Worm (Caenorhabditis elegans) whole organism, early embryonic: Measurements from ENCODE around the gene F21D5.9.

Experiments used
- B0310.2 ChIP-seq: sonication (generic microtip); optimal IDR thresholded peaks from 2 replicates; lab custom pipeline; 2016; ENCODE audit warnings: mild to moderate bottlenecking, missing genetic modification characterization, missing compliant biosample characterization
- F13C5.2 ChIP-seq: sonication (generic microtip); optimal IDR thresholded peaks from 2 replicates; lab custom pipeline; 2017; ENCODE audit warnings: mild to moderate bottlenecking, missing genetic modification characterization, inconsistent platforms, missing compliant biosample characterization
- aly-1 ChIP-seq: sonication (generic microtip); optimal IDR thresholded peaks from 2 replicates; lab custom pipeline; 2016; ENCODE audit warnings: missing genetic modification characterization, missing compliant biosample characterization
- ama-1 ChIP-seq: fragments of 150-350 bp; optimal IDR thresholded peaks from 2 replicates; lab custom pipeline; 2014
- ceh-13 ChIP-seq: fragments of 200-800 bp; sonication (Bioruptor generic); optimal IDR thresholded peaks from 2 replicates; lab custom pipeline; 2018; ENCODE audit warnings: mild to moderate bottlenecking, missing genetic modification characterization, missing compliant biosample characterization
- ceh-36 ChIP-seq: sonication (generic microtip); optimal IDR thresholded peaks from 2 replicates; lab custom pipeline; 2016; ENCODE audit warnings: missing genetic modification characterization, inconsistent platforms, missing compliant biosample characterization
- ets-7 ChIP-seq: sonication (generic microtip); optimal IDR thresholded peaks from 2 replicates; lab custom pipeline; 2016; ENCODE audit warnings: missing genotype, missing genetic modification characterization, missing compliant biosample characterization
- flt-1 ChIP-seq: fragments of 200-800 bp; sonication (Bioruptor generic); IDR thresholded peaks from 2 replicates; pipeline ENCODE4 v1.3.6; 2022; ENCODE audit warnings: missing genetic modification characterization, missing compliant biosample characterization
- hmbx-1 ChIP-seq: sonication (generic microtip); optimal IDR thresholded peaks from 2 replicates; lab custom pipeline; 2016; ENCODE audit warnings: mild to moderate bottlenecking, missing genetic modification characterization, missing compliant biosample characterization
- hmg-4 ChIP-seq: fragments of 200-800 bp; sonication (Bioruptor generic); optimal IDR thresholded peaks from 2 replicates; lab custom pipeline; 2018; ENCODE audit warnings: mild to moderate bottlenecking, missing genetic modification characterization, missing compliant biosample characterization
- hnd-1 ChIP-seq: sonication (generic microtip); optimal IDR thresholded peaks from 2 replicates; lab custom pipeline; 2016; ENCODE audit warnings: missing genetic modification characterization, missing compliant biosample characterization
- pes-1 ChIP-seq: fragments of 200-800 bp; sonication (Bioruptor generic); IDR thresholded peaks from 2 replicates; pipeline ENCODE4 v1.3.6; 2022; ENCODE audit warnings: missing genetic modification reagents, missing genetic modification characterization, missing compliant biosample characterization
- scrt-1 ChIP-seq: fragments of 200-800 bp; sonication (Bioruptor generic); IDR thresholded peaks from 2 replicates; pipeline ENCODE4 v1.3.6; 2022; ENCODE audit warnings: missing genetic modification characterization, missing compliant biosample characterization
- sea-1 ChIP-seq: fragments of 200-800 bp; sonication (Bioruptor generic); conservative IDR thresholded peaks from 2 replicates; pipeline ENCODE4 v1.3.6; 2022; ENCODE audit warnings: missing genetic modification characterization, missing compliant biosample characterization
- tbx-11 ChIP-seq: fragments of 200-800 bp; sonication (Bioruptor generic); IDR thresholded peaks from 2 replicates; pipeline ENCODE4 v1.3.6; 2022; ENCODE audit warnings: missing genetic modification characterization, missing compliant biosample characterization
- tbx-37 ChIP-seq: fragments of 200-800 bp; sonication (Bioruptor generic); conservative IDR thresholded peaks from 2 replicates; pipeline ENCODE4 v1.3.6; 2022; ENCODE audit warnings: missing genetic modification reagents, missing genetic modification characterization, missing compliant biosample characterization
- tra-4 ChIP-seq: sonication (generic microtip); optimal IDR thresholded peaks from 2 replicates; lab custom pipeline; 2017; ENCODE audit warnings: missing genetic modification characterization, missing compliant biosample characterization

The F21D5.9 gene

ce11 chrIV:8723720-8724119, at the start of gene F21D5.9:
Gene F21D5.9 (plus strand): TSS chrIV:8724020.
- no peak for TF ChIP-seq scrt-1 (GFP tag; lab: Robert Waterston, UW)
- TF ChIP-seq hmbx-1 (tag; lab: Kevin White, UChicago): no peak
- no peak for TF ChIP-seq B0310.2 (tag; lab: Kevin White, UChicago)
- no peak for TF ChIP-seq pes-1 (GFP tag; lab: Robert Waterston, UW)
- TF ChIP-seq ceh-13 (GFP tag; lab: Kevin White, UChicago): no peak
- TF ChIP-seq hnd-1 (tag; lab: Kevin White, UChicago): no peak
- no peak for TF ChIP-seq hmg-4
- TF ChIP-seq ceh-36 (tag; lab: Kevin White, UChicago): no peak
- TF ChIP-seq ama-1 (lab: Kevin White, UChicago): no peak
- no peak for TF ChIP-seq F13C5.2 (tag; lab: Kevin White, UChicago)
- TF ChIP-seq ets-7: no peak

- TF ChIP-seq B0310.2 (tag; lab: Kevin White, UChicago): no peak
- no peak for TF ChIP-seq tra-4
- no peak for TF ChIP-seq aly-1 (tag; lab: Kevin White, UChicago)
- TF ChIP-seq hmg-4: no peak
- no peak for TF ChIP-seq hnd-1 (tag; lab: Kevin White, UChicago)
- TF ChIP-seq tbx-37: no peak
- no peak for TF ChIP-seq sea-1 (GFP tag; lab: Robert Waterston, UW)
- no peak for TF ChIP-seq ceh-13 (GFP tag; lab: Kevin White, UChicago)
- no peak for TF ChIP-seq scrt-1 (GFP tag; lab: Robert Waterston, UW)
- no peak for TF ChIP-seq ceh-36 (tag; lab: Kevin White, UChicago)
- TF ChIP-seq ets-7: no peak
- TF ChIP-seq flt-1 (GFP tag; lab: Robert Waterston, UW): no peak
- TF ChIP-seq F13C5.2 (tag; lab: Kevin White, UChicago): no peak
- no peak for TF ChIP-seq hmbx-1 (tag; lab: Kevin White, UChicago)
- no peak for TF ChIP-seq pes-1 (GFP tag; lab: Robert Waterston, UW)
- no peak for TF ChIP-seq ama-1 (lab: Kevin White, UChicago)
- TF ChIP-seq tbx-11 (GFP tag; lab: Robert Waterston, UW): no peak
These were observed 46.5 kb upstream of the F21D5.9 start, which contains the start of gene F08B4.8 for ce11 chrIV:8677303-8677702. Gene F08B4.8 (plus strand): TSS chrIV:8677603.

ce11 chrIV:8679225-8679624, 44.6 kb upstream of the F21D5.9 start, which contains the start of gene nlp-60:
Gene nlp-60 (minus strand): TSS chrIV:8679325.
- TF ChIP-seq tbx-11 (GFP tag; lab: Robert Waterston, UW) (no peak), ceh-13 (GFP tag; lab: Kevin White, UChicago) (no peak), aly-1 (tag; lab: Kevin White, UChicago) (no peak), scrt-1 (GFP tag; lab: Robert Waterston, UW) (no peak), ets-7 (no peak), hmg-4 (no peak), F13C5.2 (tag; lab: Kevin White, UChicago) (no peak), ama-1 (lab: Kevin White, UChicago) (no peak), ceh-36 (tag; lab: Kevin White, UChicago) (no peak), tra-4 (no peak), hmbx-1 (tag; lab: Kevin White, UChicago) (no peak), hnd-1 (tag; lab: Kevin White, UChicago) (no peak), tbx-37 (no peak), B0310.2 (tag; lab: Kevin White, UChicago) (no peak), sea-1 (GFP tag; lab: Robert Waterston, UW) (no peak)

- TF ChIP-seq ceh-13 (GFP tag; lab: Kevin White, UChicago): no peak
- TF ChIP-seq tra-4: no peak
- no peak for TF ChIP-seq sea-1 (GFP tag; lab: Robert Waterston, UW)
- TF ChIP-seq F13C5.2 (tag; lab: Kevin White, UChicago): no peak
- TF ChIP-seq tbx-11 (GFP tag; lab: Robert Waterston, UW): no peak
- TF ChIP-seq aly-1 (tag; lab: Kevin White, UChicago): no peak
- no peak for TF ChIP-seq B0310.2 (tag; lab: Kevin White, UChicago)
- TF ChIP-seq hnd-1 (tag; lab: Kevin White, UChicago): no peak
- TF ChIP-seq ceh-36 (tag; lab: Kevin White, UChicago): no peak
- TF ChIP-seq hmbx-1 (tag; lab: Kevin White, UChicago): no peak
- TF ChIP-seq scrt-1 (GFP tag; lab: Robert Waterston, UW): no peak
- TF ChIP-seq tbx-37: no peak
- no peak for TF ChIP-seq hmg-4
These were observed 37.3 kb upstream of the F21D5.9 start, which contains the start of gene pole-2 for ce11 chrIV:8686510-8686909. Gene pole-2 (minus strand): TSS chrIV:8686610.

- TF ChIP-seq pes-1 (GFP tag; lab: Robert Waterston, UW) (no peak), sea-1 (GFP tag; lab: Robert Waterston, UW) (no peak), hmbx-1 (tag; lab: Kevin White, UChicago) (no peak), tra-4 (no peak), ceh-13 (GFP tag; lab: Kevin White, UChicago) (no peak), scrt-1 (GFP tag; lab: Robert Waterston, UW) (no peak), tbx-37 (no peak), ets-7 (no peak), flt-1 (GFP tag; lab: Robert Waterston, UW) (no peak), hmg-4 (no peak), F13C5.2 (tag; lab: Kevin White, UChicago) (no peak)
These were observed 36.9 kb upstream of the F21D5.9 start for ce11 chrIV:8686966-8687365.

- no peak for TF ChIP-seq hmg-4
- TF ChIP-seq F13C5.2 (tag; lab: Kevin White, UChicago): peak; percentile 41
These were observed 36.1 kb upstream of the F21D5.9 start, which contains the start of gene snrp-3 for ce11 chrIV:8687605-8688191. Gene snrp-3 (minus strand): TSS chrIV:8687810.

ce11 chrIV:8691486-8691885, 32.3 kb upstream of the F21D5.9 start, which contains the start of the genes hst-1 and ints-6:
Gene hst-1 (minus strand): TSS chrIV:8691513.
Gene ints-6 (plus strand): TSS chrIV:8691745.
- TF ChIP-seq F13C5.2 (tag; lab: Kevin White, UChicago) (no peak), sea-1 (GFP tag; lab: Robert Waterston, UW) (no peak), aly-1 (tag; lab: Kevin White, UChicago) (no peak), ceh-36 (tag; lab: Kevin White, UChicago) (no peak), hmg-4 (no peak), ama-1 (lab: Kevin White, UChicago) (no peak), scrt-1 (GFP tag; lab: Robert Waterston, UW) (no peak), ets-7 (no peak), hmbx-1 (tag; lab: Kevin White, UChicago) (no peak), ceh-13 (GFP tag; lab: Kevin White, UChicago) (no peak), B0310.2 (tag; lab: Kevin White, UChicago) (no peak), tbx-11 (GFP tag; lab: Robert Waterston, UW) (no peak), pes-1 (GFP tag; lab: Robert Waterston, UW) (no peak), hnd-1 (tag; lab: Kevin White, UChicago) (no peak), tra-4 (no peak), tbx-37 (no peak), flt-1 (GFP tag; lab: Robert Waterston, UW) (no peak)
